Worm (Caenorhabditis elegans) whole organism, L1 larva: ENCODE measurements around the gene K10H10.4.
A peak's percentile ranks its signal among the peaks of the same experiment; 100 is the strongest.

Source experiments
- C16A3.4 ChIP-seq: fragments of 150-350 bp; optimal IDR thresholded peaks from 2 replicates; lab custom pipeline; 2014; ENCODE audit warnings: missing biosample characterization, missing genetic modification characterization
- Y116A8C.19 ChIP-seq: sonication (generic microtip); optimal IDR thresholded peaks from 2 replicates; lab custom pipeline; 2016; ENCODE audit warnings: missing compliant biosample characterization, missing genetic modification characterization, borderline replicate concordance
- aha-1 ChIP-seq: fragments of 150-350 bp; optimal IDR thresholded peaks from 2 replicates; lab custom pipeline; 2014; ENCODE audit warnings: missing biosample characterization, missing genetic modification characterization
- alr-1 ChIP-seq: fragments of 200-800 bp; sonication (Bioruptor generic); optimal IDR thresholded peaks from 2 replicates; lab custom pipeline; 2018; ENCODE audit warnings: borderline replicate concordance, mild to moderate bottlenecking, missing genetic modification characterization, missing compliant biosample characterization
- aly-2 ChIP-seq: fragments of 150-350 bp; optimal IDR thresholded peaks from 2 replicates; lab custom pipeline; 2014; ENCODE audit warnings: missing biosample characterization, missing genetic modification characterization
- ama-1 ChIP-seq: fragments of 150-350 bp; optimal IDR thresholded peaks from 2 replicates; lab custom pipeline; 2014
- blmp-1 ChIP-seq: fragments of 150-350 bp; optimal IDR thresholded peaks from 2 replicates; lab custom pipeline; 2014; ENCODE audit warnings: missing biosample characterization, missing genetic modification characterization
- ceh-82 ChIP-seq, 3 experiments: fragments of 150-350 bp in 1 of 3; sonication (generic microtip) in 2 of 3; optimal IDR thresholded peaks; 2 replicates each; lab custom pipeline; 2014 to 2017; ENCODE audit warnings: missing biosample characterization in 3 of 3, missing genetic modification characterization in 3 of 3
- ces-1 ChIP-seq: fragments of 150-350 bp; optimal IDR thresholded peaks from 2 replicates; lab custom pipeline; 2014; ENCODE audit warnings: missing biosample characterization, missing genetic modification reagents, missing genetic modification characterization
- dsc-1 ChIP-seq: sonication (generic microtip); optimal IDR thresholded peaks from 2 replicates; lab custom pipeline; 2016; ENCODE audit warnings: mild to moderate bottlenecking, missing genetic modification characterization, missing compliant biosample characterization
- efl-1 ChIP-seq, 4 experiments: fragments of 150-350 bp; optimal IDR thresholded peaks in 3 of 4; peaks in 1 of 4; 1 replicate in 1 of 4; 2 replicates in 3 of 4; lab custom pipeline; 2014; ENCODE audit warnings: missing biosample characterization in 2 of 4, missing genetic modification characterization in 2 of 4, missing genetic modification reagents in 2 of 4
- egl-13 ChIP-seq: sonication (generic microtip); optimal IDR thresholded peaks from 2 replicates; lab custom pipeline; 2016; ENCODE audit warnings: missing genotype, missing genetic modification reagents, missing genetic modification characterization, missing compliant biosample characterization
- elt-2 ChIP-seq: sonication (generic microtip); optimal IDR thresholded peaks from 2 replicates; lab custom pipeline; 2016; ENCODE audit warnings: missing genetic modification characterization, mild to moderate bottlenecking, inconsistent platforms, missing compliant biosample characterization, missing genetic modification reagents
- elt-3 ChIP-seq, 6 experiments: fragments of 150-350 bp in 1 of 6; sonication (generic microtip); optimal IDR thresholded peaks; 2 replicates each; lab custom pipeline; 2017 to 2018; ENCODE audit warnings: missing biosample characterization in 6 of 6, missing genetic modification characterization in 6 of 6, inconsistent platforms in 1 of 6
- fkh-10 ChIP-seq: sonication (generic microtip); optimal IDR thresholded peaks from 2 replicates; lab custom pipeline; 2017; ENCODE audit warnings: missing biosample characterization, missing genetic modification reagents, missing genetic modification characterization
- fkh-8 ChIP-seq: sonication (generic microtip); optimal IDR thresholded peaks from 2 replicates; lab custom pipeline; 2016; ENCODE audit warnings: mild to moderate bottlenecking, missing genetic modification characterization, missing compliant biosample characterization
- fos-1 ChIP-seq: fragments of 150-350 bp; optimal IDR thresholded peaks from 2 replicates; lab custom pipeline; 2014; ENCODE audit warnings: missing biosample characterization, missing genetic modification characterization
- grh-1 ChIP-seq: fragments of 200-800 bp; sonication (Bioruptor generic); IDR thresholded peaks from 2 replicates; pipeline ENCODE4 v1.3.6; 2022; ENCODE audit warnings: missing genetic modification reagents, missing genetic modification characterization, missing compliant biosample characterization
- hlh-17 ChIP-seq: fragments of 200-800 bp; sonication (Bioruptor generic); optimal IDR thresholded peaks from 2 replicates; lab custom pipeline; 2018; ENCODE audit warnings: missing genetic modification characterization, mild to moderate bottlenecking, missing compliant biosample characterization, moderate library complexity, borderline replicate concordance
- hlh-4 ChIP-seq: sonication (generic microtip); optimal IDR thresholded peaks from 2 replicates; lab custom pipeline; 2016; ENCODE audit warnings: mild to moderate bottlenecking, missing genetic modification characterization, missing compliant biosample characterization
- hpl-2 ChIP-seq: fragments of 150-350 bp; optimal IDR thresholded peaks from 2 replicates; lab custom pipeline; 2014; ENCODE audit warnings: missing biosample characterization, missing genetic modification reagents, missing genetic modification characterization
- irx-1 ChIP-seq: sonication (generic microtip); optimal IDR thresholded peaks from 2 replicates; lab custom pipeline; 2016; ENCODE audit warnings: missing genetic modification characterization, missing compliant biosample characterization
- lin-13 ChIP-seq: fragments of 150-350 bp; optimal IDR thresholded peaks from 2 replicates; lab custom pipeline; 2014; ENCODE audit warnings: missing biosample characterization, missing genetic modification reagents, missing genetic modification characterization
- lin-15B ChIP-seq: fragments of 150-350 bp; sonication (generic microtip); optimal IDR thresholded peaks from 3 replicates; lab custom pipeline; 2014; ENCODE audit warnings: missing biosample characterization, missing genetic modification characterization
- lin-35 ChIP-seq, 2 experiments: fragments of 150-350 bp; optimal IDR thresholded peaks; 2 replicates each; lab custom pipeline; 2014; ENCODE audit warnings: missing biosample characterization in 2 of 2, missing genetic modification characterization in 2 of 2, missing genetic modification reagents in 2 of 2
- mdl-1 ChIP-seq, 2 experiments: fragments of 150-350 bp; optimal IDR thresholded peaks; 2 replicates each; lab custom pipeline; 2014 to 2017; ENCODE audit warnings: missing biosample characterization in 2 of 2, missing genetic modification characterization in 2 of 2, inconsistent platforms in 1 of 2
- mef-2 ChIP-seq: fragments of 150-350 bp; optimal IDR thresholded peaks from 2 replicates; lab custom pipeline; 2014; ENCODE audit warnings: missing biosample characterization, missing genetic modification characterization
- nhr-12 ChIP-seq: sonication (generic microtip); optimal IDR thresholded peaks from 2 replicates; lab custom pipeline; 2017; ENCODE audit warnings: missing biosample characterization, missing genetic modification characterization
- nhr-237 ChIP-seq: fragments of 150-350 bp; optimal IDR thresholded peaks from 2 replicates; lab custom pipeline; 2014; ENCODE audit warnings: missing biosample characterization, missing genetic modification characterization
- nhr-28 ChIP-seq: fragments of 150-350 bp; optimal IDR thresholded peaks from 2 replicates; lab custom pipeline; 2014; ENCODE audit warnings: missing biosample characterization, missing genetic modification characterization
- nhr-47 ChIP-seq: sonication (generic microtip); optimal IDR thresholded peaks from 2 replicates; lab custom pipeline; 2016; ENCODE audit warnings: mild to moderate bottlenecking, missing genetic modification characterization, moderate library complexity, missing compliant biosample characterization
- nhr-77 ChIP-seq: fragments of 150-350 bp; optimal IDR thresholded peaks from 2 replicates; lab custom pipeline; 2014; ENCODE audit warnings: missing biosample characterization, missing genetic modification characterization
- nhr-84 ChIP-seq: sonication (generic microtip); optimal IDR thresholded peaks from 2 replicates; lab custom pipeline; 2017; ENCODE audit warnings: missing biosample characterization, missing genetic modification characterization
- pag-3 ChIP-seq: sonication (generic microtip); optimal IDR thresholded peaks from 2 replicates; lab custom pipeline; 2017; ENCODE audit warnings: missing genetic modification characterization, mild to moderate bottlenecking, missing compliant biosample characterization, antibody characterized with exemption, borderline replicate concordance; ENCODE audit not compliant: insufficient read depth
- skn-1 ChIP-seq: fragments of 150-350 bp; optimal IDR thresholded peaks from 2 replicates; lab custom pipeline; 2014; ENCODE audit warnings: missing biosample characterization, missing genetic modification characterization
- snpc-4 ChIP-seq: fragments of 150-350 bp; optimal IDR thresholded peaks from 2 replicates; lab custom pipeline; 2014; ENCODE audit warnings: missing biosample characterization, missing genetic modification characterization
- snu-23 ChIP-seq: sonication (generic microtip); optimal IDR thresholded peaks from 2 replicates; lab custom pipeline; 2016; ENCODE audit warnings: missing genetic modification characterization, missing compliant biosample characterization
- sptf-1 ChIP-seq: fragments of 150-350 bp; optimal IDR thresholded peaks from 2 replicates; lab custom pipeline; 2014; ENCODE audit warnings: missing biosample characterization, missing genetic modification characterization
- sup-37 ChIP-seq: fragments of 200-800 bp; sonication (Bioruptor generic); optimal IDR thresholded peaks from 2 replicates; lab custom pipeline; 2018; ENCODE audit warnings: mild to moderate bottlenecking, missing genetic modification characterization, missing compliant biosample characterization
- swsn-7 ChIP-seq: sonication (generic microtip); optimal IDR thresholded peaks from 2 replicates; lab custom pipeline; 2016; ENCODE audit warnings: missing genetic modification characterization, missing compliant biosample characterization
- tlp-1 ChIP-seq: fragments of 150-350 bp; optimal IDR thresholded peaks from 2 replicates; lab custom pipeline; 2014; ENCODE audit warnings: missing biosample characterization, missing genetic modification characterization
- unc-30 ChIP-seq: sonication (generic microtip); optimal IDR thresholded peaks from 2 replicates; lab custom pipeline; 2017; ENCODE audit warnings: missing biosample characterization, missing genetic modification characterization
- ztf-11 ChIP-seq, 2 experiments: sonication (generic microtip); optimal IDR thresholded peaks; 2 replicates each; lab custom pipeline; 2016 to 2017; ENCODE audit warnings: missing genetic modification characterization in 2 of 2, missing biosample characterization in 1 of 2, missing compliant biosample characterization in 1 of 2

Gene K10H10.4

DNA sequence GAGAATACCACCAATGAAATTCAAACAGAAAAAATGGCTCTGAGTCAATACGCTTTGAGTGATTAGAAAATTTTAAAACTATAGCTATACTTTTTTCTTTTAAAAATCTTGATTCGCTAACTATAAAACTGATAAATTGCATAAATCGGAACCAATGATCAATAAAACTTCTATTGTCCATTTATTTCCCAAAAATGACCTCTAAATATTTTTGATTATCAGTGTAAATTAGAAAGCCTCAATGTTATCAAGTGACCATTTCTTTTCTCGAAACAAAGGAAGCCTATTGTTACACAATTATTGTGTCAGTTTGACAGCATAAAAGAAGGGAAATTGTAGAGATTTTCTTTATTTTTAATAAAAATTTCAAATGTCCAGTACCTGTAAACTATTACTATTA, at the start of gene K10H10.4:
Gene K10H10.4 (plus strand): TSS at position 301 of the 400 bp plus-strand sequence.
- no peak for TF ChIP-seq skn-1 (tag; lab: Kevin White, UChicago)
- no peak for TF ChIP-seq hlh-17
- TF ChIP-seq aha-1 (tag; lab: Kevin White, UChicago), result no peak
- no peak for TF ChIP-seq fkh-8 (tag; lab: Kevin White, UChicago)
- TF ChIP-seq snpc-4, result no peak
- TF ChIP-seq egl-13 (tag; lab: Kevin White, UChicago), result no peak
- no peak for TF ChIP-seq nhr-12
- no peak for TF ChIP-seq ces-1 (GFP tag; lab: Kevin White, UChicago)
- TF ChIP-seq Y116A8C.19 (tag; lab: Kevin White, UChicago), result no peak
- no peak for TF ChIP-seq sptf-1 (tag; lab: Kevin White, UChicago)
- TF ChIP-seq grh-1 (GFP tag; lab: Robert Waterston, UW), result no peak
- TF ChIP-seq aly-2, result no peak

DNA sequence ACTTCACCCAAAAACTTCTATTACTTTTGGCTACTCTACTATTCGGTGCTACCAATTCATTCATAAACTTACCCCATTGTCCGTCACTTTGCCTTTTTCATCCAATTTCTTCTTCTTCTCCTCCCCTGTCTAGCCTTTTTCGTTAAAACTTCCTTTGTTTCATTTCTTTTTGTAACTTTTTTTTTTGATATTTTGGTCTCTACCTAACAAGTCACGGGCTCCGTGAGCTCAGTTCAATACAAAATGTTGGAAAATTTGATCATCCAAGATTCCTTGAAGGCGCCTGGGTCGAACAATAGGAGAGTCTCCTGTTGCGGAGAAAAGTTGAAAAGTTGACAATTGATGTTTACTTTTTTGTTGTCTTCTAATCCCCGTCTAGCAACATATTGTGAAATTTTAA, 48.3 kb upstream of the K10H10.4 start:
- TF ChIP-seq fkh-8 (tag; lab: Kevin White, UChicago), result no peak
- no peak for TF ChIP-seq efl-1 (optimal IDR thresholded peaks at IDR 0.05; lab: Kevin White, UChicago)
- peak in 1 of 2 experiments; percentile 89 for TF ChIP-seq efl-1 (GFP tag; optimal IDR thresholded peaks at IDR 0.05 in 1 of 2; lab: Kevin White, UChicago)
- no peak for TF ChIP-seq blmp-1 (tag; lab: Kevin White, UChicago)
- peak; percentile 31 for TF ChIP-seq fkh-10 (GFP tag; lab: Kevin White, UChicago)

DNA sequence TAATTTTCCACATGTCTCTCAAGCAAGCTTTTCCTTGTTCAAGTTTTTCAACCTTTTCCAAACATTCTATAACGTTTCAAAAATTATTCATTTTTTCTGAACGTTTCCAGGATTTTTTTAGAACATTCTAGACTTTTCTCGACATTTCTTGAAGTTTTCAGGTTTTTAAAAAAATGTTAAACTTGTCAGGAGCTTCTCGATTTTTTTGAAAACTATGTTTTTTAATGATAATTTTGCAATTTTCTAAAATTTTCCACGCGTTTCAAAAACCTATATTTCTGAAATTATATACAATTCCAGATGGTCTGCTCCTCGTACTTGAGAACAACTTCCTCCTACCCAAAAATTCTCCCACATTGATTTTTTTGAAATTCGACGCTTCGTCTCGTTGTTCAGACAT, 44.9 kb upstream of the K10H10.4 start, which contains the start of gene dmsr-6:
Gene dmsr-6 (plus strand): TSS at position 301 of the 400 bp plus-strand sequence.
- TF ChIP-seq Y116A8C.19 (tag; lab: Kevin White, UChicago), result no peak
- TF ChIP-seq aha-1 (tag; lab: Kevin White, UChicago), result no peak
- no peak for TF ChIP-seq tlp-1
- no peak for TF ChIP-seq ceh-82 (tag; optimal IDR thresholded peaks at IDR 0.05; lab: Kevin White, UChicago)
- no peak for TF ChIP-seq pag-3 (tag; lab: Kevin White, UChicago)
- TF ChIP-seq dsc-1, result no peak
- no peak for TF ChIP-seq nhr-47 (tag; lab: Kevin White, UChicago)

DNA sequence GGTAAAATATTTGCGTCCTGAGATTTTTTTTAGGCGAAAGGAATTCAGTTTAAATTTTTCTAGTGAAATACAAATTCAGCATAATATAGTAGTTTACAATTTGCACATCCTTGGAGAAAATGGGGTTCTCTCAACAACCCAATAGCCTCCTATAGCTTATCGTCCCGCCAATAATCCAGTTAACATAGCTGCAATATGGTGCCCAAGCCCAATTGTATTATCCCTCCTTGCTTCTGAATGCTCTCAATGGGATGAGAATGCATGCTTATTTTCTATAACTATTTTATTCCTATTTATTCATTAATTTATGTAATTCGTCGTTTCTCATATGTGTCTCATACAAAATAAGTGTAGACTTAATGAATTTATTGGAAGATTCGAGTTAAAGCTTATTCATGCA, 30.2 kb upstream of the K10H10.4 start:
- no peak for TF ChIP-seq fkh-8 (tag; lab: Kevin White, UChicago)
- no peak for TF ChIP-seq efl-1 (optimal IDR thresholded peaks at IDR 0.05; lab: Kevin White, UChicago)
- TF ChIP-seq efl-1 (GFP tag; optimal IDR thresholded peaks at IDR 0.05 in 1 of 2; lab: Kevin White, UChicago), result no peak
- no peak for TF ChIP-seq lin-15B (tag; lab: Kevin White, UChicago)
- TF ChIP-seq hpl-2, result no peak
- no peak for TF ChIP-seq sup-37
- no peak for TF ChIP-seq swsn-7 (tag; lab: Kevin White, UChicago)
- no peak for TF ChIP-seq C16A3.4 (tag; lab: Kevin White, UChicago)
- no peak for TF ChIP-seq lin-35 (GFP tag; optimal IDR thresholded peaks at IDR 0.05; lab: Kevin White, UChicago)
- TF ChIP-seq mef-2 (tag; lab: Kevin White, UChicago), result no peak
- TF ChIP-seq nhr-237, result no peak
- TF ChIP-seq elt-3 (tag; optimal IDR thresholded peaks at IDR 0.05; lab: Kevin White, UChicago), result no peak

DNA sequence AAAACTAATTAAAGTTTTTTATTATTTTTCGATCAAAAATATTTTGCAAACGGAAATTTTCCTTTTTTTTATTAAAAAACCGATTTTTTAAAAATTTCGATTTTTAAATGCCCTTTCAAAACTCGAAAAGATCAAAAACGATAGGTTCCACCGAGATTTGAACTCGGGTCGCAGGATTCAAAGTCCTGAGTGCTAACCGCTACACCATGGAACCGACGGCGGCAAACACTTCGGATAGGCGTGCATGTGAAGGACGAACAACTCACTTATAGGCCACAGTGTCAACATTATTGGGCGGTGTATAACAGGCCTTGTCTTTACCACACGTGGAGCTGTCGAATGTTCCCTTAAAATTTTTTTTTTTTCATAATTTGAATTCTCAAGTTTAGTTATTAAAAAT, 25.5 kb upstream of the K10H10.4 start:
- TF ChIP-seq elt-3 (tag; optimal IDR thresholded peaks at IDR 0.05; lab: Kevin White, UChicago) (no peak), nhr-84 (tag; lab: Kevin White, UChicago) (no peak), lin-13 (GFP tag; lab: Kevin White, UChicago) (no peak), tlp-1 (no peak), nhr-77 (tag; lab: Kevin White, UChicago) (peak; percentile 80), fkh-8 (tag; lab: Kevin White, UChicago) (no peak), unc-30 (tag; lab: Kevin White, UChicago) (no peak), ama-1 (lab: Kevin White, UChicago) (no peak), snu-23 (GFP tag; lab: Kevin White, UChicago) (peak; percentile 53), nhr-28 (no peak), fos-1 (tag; lab: Kevin White, UChicago) (no peak), ceh-82 (tag; optimal IDR thresholded peaks at IDR 0.05; lab: Kevin White, UChicago) (no peak), hlh-4 (no peak), mef-2 (tag; lab: Kevin White, UChicago) (no peak), irx-1 (no peak), alr-1 (tag; lab: Kevin White, UChicago) (no peak), elt-2 (tag; lab: Kevin White, UChicago) (no peak), sptf-1 (tag; lab: Kevin White, UChicago) (no peak), grh-1 (GFP tag; lab: Robert Waterston, UW) (no peak), nhr-12 (no peak), hlh-17 (no peak), ztf-11 (tag; optimal IDR thresholded peaks at IDR 0.05; lab: Kevin White, UChicago) (no peak), dsc-1 (no peak), mdl-1 (tag; optimal IDR thresholded peaks at IDR 0.05; lab: Kevin White, UChicago) (peak in 1 of 2 experiments; percentile 14)
